Worm (Caenorhabditis elegans) whole organism, L3 larva: Measurements from ENCODE around the gene C55C3.4.
A peak's percentile ranks its signal among the peaks of the same experiment; 100 is the strongest.

ENCODE experiments used
- R02D3.7 ChIP-seq: fragments of 150-350 bp; optimal IDR thresholded peaks from 2 replicates; lab custom pipeline; 2014; ENCODE audit warnings: missing biosample characterization, missing genetic modification characterization
- ZK546.5 ChIP-seq: sonication (generic microtip); optimal IDR thresholded peaks from 2 replicates; lab custom pipeline; 2017; ENCODE audit warnings: missing biosample characterization, missing genetic modification characterization
- aly-2 ChIP-seq: fragments of 150-350 bp; optimal IDR thresholded peaks from 2 replicates; lab custom pipeline; 2014; ENCODE audit warnings: missing biosample characterization, missing genetic modification characterization
- ama-1 ChIP-seq: fragments of 150-350 bp; optimal IDR thresholded peaks from 2 replicates; lab custom pipeline; 2018
- ceh-16 ChIP-seq: sonication (generic microtip); optimal IDR thresholded peaks from 2 replicates; lab custom pipeline; 2017; ENCODE audit warnings: missing biosample characterization, missing genetic modification characterization
- daf-12 ChIP-seq: fragments of 150-350 bp; optimal IDR thresholded peaks from 2 replicates; lab custom pipeline; 2014; ENCODE audit warnings: missing biosample characterization, missing genetic modification reagents, missing genetic modification characterization
- egl-5 ChIP-seq: fragments of 150-350 bp; optimal IDR thresholded peaks from 2 replicates; lab custom pipeline; 2017; ENCODE audit warnings: missing biosample characterization, missing genetic modification reagents, missing genetic modification characterization, inconsistent platforms
- elt-1 ChIP-seq: fragments of 150-350 bp; optimal IDR thresholded peaks from 2 replicates; lab custom pipeline; 2014; ENCODE audit warnings: missing biosample characterization, missing genetic modification characterization
- elt-2 ChIP-seq: sonication (generic microtip); optimal IDR thresholded peaks from 2 replicates; lab custom pipeline; 2016; ENCODE audit warnings: missing genetic modification reagents, mild to moderate bottlenecking, missing genetic modification characterization, missing compliant biosample characterization
- elt-3 ChIP-seq, 3 experiments: fragments of 150-350 bp in 1 of 3; sonication (generic microtip) in 2 of 3; optimal IDR thresholded peaks; 2 replicates in 2 of 3; 4 replicates in 1 of 3; lab custom pipeline; 2014 to 2017; ENCODE audit warnings: missing biosample characterization in 3 of 3, missing genetic modification characterization in 3 of 3
- eor-1 ChIP-seq, 2 experiments: fragments of 150-350 bp; optimal IDR thresholded peaks; 2 replicates each; lab custom pipeline; 2014 to 2018; ENCODE audit warnings: missing biosample characterization in 2 of 2, missing genetic modification characterization in 2 of 2
- fkh-2 ChIP-seq: fragments of 150-350 bp; optimal IDR thresholded peaks from 2 replicates; lab custom pipeline; 2014; ENCODE audit warnings: missing biosample characterization, missing genetic modification reagents, missing genetic modification characterization
- fos-1 ChIP-seq: fragments of 150-350 bp; optimal IDR thresholded peaks from 2 replicates; lab custom pipeline; 2014; ENCODE audit warnings: missing biosample characterization, missing genetic modification characterization
- lin-15B ChIP-seq: fragments of 150-350 bp; optimal IDR thresholded peaks from 2 replicates; lab custom pipeline; 2014; ENCODE audit warnings: missing biosample characterization, missing genetic modification characterization
- lin-39 ChIP-seq: fragments of 150-350 bp; optimal IDR thresholded peaks from 2 replicates; lab custom pipeline; 2018; ENCODE audit warnings: missing biosample characterization, missing genetic modification reagents, missing genetic modification characterization
- lsy-12 ChIP-seq: sonication (generic microtip); optimal IDR thresholded peaks from 2 replicates; lab custom pipeline; 2016; ENCODE audit warnings: mild to moderate bottlenecking, missing genetic modification characterization, missing compliant biosample characterization
- mdl-1 ChIP-seq: fragments of 150-350 bp; optimal IDR thresholded peaks from 2 replicates; lab custom pipeline; 2014; ENCODE audit warnings: missing biosample characterization, missing genetic modification characterization
- mml-1 ChIP-seq: fragments of 150-350 bp; sonication (generic microtip); optimal IDR thresholded peaks from 3 replicates; lab custom pipeline; 2014; ENCODE audit warnings: missing biosample characterization, missing genetic modification characterization
- nfya-1 ChIP-seq: sonication (generic microtip); optimal IDR thresholded peaks from 2 replicates; lab custom pipeline; 2017; ENCODE audit warnings: missing genetic modification characterization, mild to moderate bottlenecking, missing compliant biosample characterization, antibody characterized with exemption, moderate library complexity; ENCODE audit not compliant: insufficient read depth
- nhr-11 ChIP-seq: fragments of 150-350 bp; optimal IDR thresholded peaks from 2 replicates; lab custom pipeline; 2014; ENCODE audit warnings: missing biosample characterization, missing genetic modification characterization
- nhr-23 ChIP-seq: fragments of 150-350 bp; optimal IDR thresholded peaks from 2 replicates; lab custom pipeline; 2014; ENCODE audit warnings: missing biosample characterization, missing genetic modification reagents, missing genetic modification characterization
- nhr-237 ChIP-seq: fragments of 150-350 bp; optimal IDR thresholded peaks from 2 replicates; lab custom pipeline; 2014; ENCODE audit warnings: missing biosample characterization, missing genetic modification characterization
- nhr-25 ChIP-seq: sonication (generic microtip); optimal IDR thresholded peaks from 2 replicates; lab custom pipeline; 2017; ENCODE audit warnings: missing biosample characterization, missing genetic modification characterization
- nhr-43 ChIP-seq: sonication (generic microtip); optimal IDR thresholded peaks from 2 replicates; lab custom pipeline; 2016; ENCODE audit warnings: mild to moderate bottlenecking, missing genetic modification characterization, missing compliant biosample characterization; ENCODE audit not compliant: poor library complexity, severe bottlenecking
- nhr-76 ChIP-seq: fragments of 150-350 bp; sonication (generic microtip); optimal IDR thresholded peaks from 5 replicates; lab custom pipeline; 2014; ENCODE audit warnings: missing biosample characterization, missing genetic modification characterization
- nhr-77 ChIP-seq: fragments of 150-350 bp; optimal IDR thresholded peaks from 2 replicates; lab custom pipeline; 2014; ENCODE audit warnings: missing biosample characterization, missing genetic modification characterization
- pha-4 ChIP-seq: fragments of 150-350 bp; optimal IDR thresholded peaks from 2 replicates; lab custom pipeline; 2014; ENCODE audit warnings: missing biosample characterization, missing genetic modification reagents, missing genetic modification characterization
- pqm-1 ChIP-seq: fragments of 150-350 bp; optimal IDR thresholded peaks from 2 replicates; lab custom pipeline; 2017; ENCODE audit warnings: missing biosample characterization, missing genetic modification characterization, inconsistent platforms
- sea-2 ChIP-seq: fragments of 150-350 bp; sonication (generic microtip); optimal IDR thresholded peaks from 4 replicates; lab custom pipeline; 2014; ENCODE audit warnings: missing biosample characterization, missing genetic modification reagents, missing genetic modification characterization
- skn-1 ChIP-seq: fragments of 150-350 bp; optimal IDR thresholded peaks from 2 replicates; lab custom pipeline; 2014; ENCODE audit warnings: missing biosample characterization, missing genetic modification characterization
- unc-39 ChIP-seq: sonication (generic microtip); optimal IDR thresholded peaks from 4 replicates; lab custom pipeline; 2017; ENCODE audit warnings: missing biosample characterization, missing genetic modification characterization
- unc-62 ChIP-seq: fragments of 150-350 bp; sonication (generic microtip); optimal IDR thresholded peaks from 4 replicates; lab custom pipeline; 2014; ENCODE audit warnings: missing biosample characterization, missing genetic modification reagents, missing genetic modification characterization
- ztf-11 ChIP-seq: fragments of 150-350 bp; optimal IDR thresholded peaks from 2 replicates; lab custom pipeline; 2014; ENCODE audit warnings: missing biosample characterization, missing genetic modification characterization
- ztf-4 ChIP-seq: fragments of 150-350 bp; optimal IDR thresholded peaks from 2 replicates; lab custom pipeline; 2014; ENCODE audit warnings: missing biosample characterization, missing genetic modification characterization

Gene C55C3.4

ce11 chrIV:5652811-5653483 is 25.0 kb downstream of the C55C3.4 start:
- TF ChIP-seq egl-5 (tag; lab: Kevin White, UChicago) (no peak), elt-2 (peak; percentile 63), lin-15B (tag; lab: Kevin White, UChicago) (no peak), ama-1 (peak; percentile 8), unc-39 (tag; lab: Kevin White, UChicago) (no peak), pqm-1 (tag; lab: Kevin White, UChicago) (peak; percentile 50), pha-4 (tag; lab: Kevin White, UChicago) (no peak), nhr-237 (tag; lab: Kevin White, UChicago) (no peak), ztf-4 (tag; lab: Kevin White, UChicago) (no peak), mml-1 (tag; lab: Kevin White, UChicago) (no peak), lin-39 (tag; lab: Kevin White, UChicago) (no peak), nhr-11 (tag; lab: Kevin White, UChicago) (no peak), nfya-1 (no peak), ztf-11 (no peak), fos-1 (tag; lab: Kevin White, UChicago) (no peak)

- TF ChIP-seq elt-3 (tag; optimal IDR thresholded peaks at IDR 0.05; lab: Kevin White, UChicago) (no peak), nhr-43 (peak; percentile 11)
These were observed 27.1 kb downstream of the C55C3.4 start for ce11 chrIV:5650761-5651332.

- TF ChIP-seq nhr-11 (tag; lab: Kevin White, UChicago): no peak
- TF ChIP-seq mdl-1 (tag; lab: Kevin White, UChicago): no peak
- TF ChIP-seq lsy-12 (tag; lab: Kevin White, UChicago): no peak
- no peak for TF ChIP-seq elt-1 (tag; lab: Kevin White, UChicago)
- no peak for TF ChIP-seq egl-5 (tag; lab: Kevin White, UChicago)
- no peak for TF ChIP-seq ceh-16
- TF ChIP-seq elt-3 (tag; optimal IDR thresholded peaks at IDR 0.05; lab: Kevin White, UChicago): no peak
- peak; percentile 90 for TF ChIP-seq R02D3.7 (tag; lab: Kevin White, UChicago)
- peak; percentile 20 for TF ChIP-seq lin-15B (tag; lab: Kevin White, UChicago)
- TF ChIP-seq mml-1 (tag; lab: Kevin White, UChicago): no peak
- TF ChIP-seq fkh-2 (tag; lab: Kevin White, UChicago): no peak
- TF ChIP-seq ZK546.5 (tag; lab: Kevin White, UChicago): no peak
- no peak for TF ChIP-seq skn-1 (tag; lab: Kevin White, UChicago)
- TF ChIP-seq nhr-25 (tag; lab: Kevin White, UChicago): no peak
- peak; percentile 56 for TF ChIP-seq pha-4 (tag; lab: Kevin White, UChicago)
- no peak for TF ChIP-seq ztf-11
- TF ChIP-seq daf-12 (tag; lab: Kevin White, UChicago): no peak
- no peak for TF ChIP-seq nhr-43
- TF ChIP-seq nhr-23 (tag; lab: Kevin White, UChicago): no peak
- no peak for TF ChIP-seq nhr-76 (tag; lab: Kevin White, UChicago)
- TF ChIP-seq sea-2 (GFP tag; lab: Kevin White, UChicago): no peak
- no peak for TF ChIP-seq ama-1
- TF ChIP-seq fos-1 (tag; lab: Kevin White, UChicago): no peak
- TF ChIP-seq nfya-1: peak; percentile 15
- TF ChIP-seq eor-1 (tag; optimal IDR thresholded peaks at IDR 0.05; lab: Kevin White, UChicago): no peak
These were observed 28.8 kb downstream of the C55C3.4 start, which contains the start of gene csn-5 for ce11 chrIV:5649073-5649583. Gene csn-5 (plus strand): TSS chrIV:5649533.

- TF ChIP-seq mdl-1 (tag; lab: Kevin White, UChicago) (no peak), elt-1 (tag; lab: Kevin White, UChicago) (no peak), pqm-1 (tag; lab: Kevin White, UChicago) (no peak)
These were observed 32.4 kb downstream of the C55C3.4 start, which contains the start of the genes srd-8 and B0547.2 for ce11 chrIV:5645514-5646052. Gene srd-8 (minus strand): TSS chrIV:5645614. Gene B0547.2 (plus strand): TSS chrIV:5646002.

ce11 chrIV:5635551-5635950 is 42.4 kb downstream of the C55C3.4 start, which contains the start of gene srd-13:
Gene srd-13 (minus strand): TSS chrIV:5635651.
- TF ChIP-seq pqm-1 (tag; lab: Kevin White, UChicago) (no peak), mdl-1 (tag; lab: Kevin White, UChicago) (no peak), unc-39 (tag; lab: Kevin White, UChicago) (no peak), nhr-23 (tag; lab: Kevin White, UChicago) (no peak), ztf-11 (no peak), mml-1 (tag; lab: Kevin White, UChicago) (no peak), eor-1 (tag; optimal IDR thresholded peaks at IDR 0.05; lab: Kevin White, UChicago) (no peak), unc-62 (GFP tag; lab: Kevin White, UChicago) (no peak), nhr-43 (no peak), fkh-2 (tag; lab: Kevin White, UChicago) (no peak), nhr-76 (tag; lab: Kevin White, UChicago) (no peak), aly-2 (no peak), nhr-77 (no peak), skn-1 (tag; lab: Kevin White, UChicago) (no peak)
